Worm (Caenorhabditis elegans): ENCODE data around the gene R13D11.3.

R13D11.3 gene

DNA sequence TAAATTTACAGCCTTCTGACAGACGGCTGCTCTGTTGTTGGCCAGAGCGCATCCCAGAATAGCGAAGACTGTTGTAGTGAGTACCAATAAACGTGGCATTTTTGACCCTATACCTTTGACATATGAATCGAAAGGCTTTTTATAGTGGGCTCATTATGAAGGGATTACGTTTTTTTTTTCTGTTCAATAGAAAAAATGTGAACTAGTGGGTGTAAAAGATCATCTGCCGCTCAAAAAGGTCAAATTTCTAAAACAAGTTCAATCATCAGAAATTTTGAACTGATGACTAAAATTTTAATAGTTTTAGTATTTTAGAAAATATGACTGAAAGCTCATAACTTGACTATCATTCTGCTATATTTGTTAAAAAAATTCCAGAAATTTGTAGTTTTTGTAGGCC is 40.1 kb downstream of the R13D11.3 start, which contains the start of gene K09C6.9:
K09C6.9 (minus strand) TSS at position 101 of the 400 bp plus-strand sequence.
- TF ChIP-seq lsl-1 (GFP tag; optimal IDR thresholded peaks at IDR 0.05): no peak
- TF ChIP-seq B0019.2 (GFP tag; conservative IDR thresholded peaks at IDR 0.05): no peak
- no peak for TF ChIP-seq madf-6 (GFP tag; IDR thresholded peaks at IDR 0.05)
- TF ChIP-seq mxl-1 (tag; optimal IDR thresholded peaks at IDR 0.05): no peak
- no peak for TF ChIP-seq B0035.1 (tag; optimal IDR thresholded peaks at IDR 0.05)
- TF ChIP-seq ztf-18 (tag; optimal IDR thresholded peaks at IDR 0.05): no peak
- TF ChIP-seq rcor-1 (GFP tag; IDR thresholded peaks at IDR 0.05): no peak
- no peak for TF ChIP-seq ceh-27 (GFP tag; optimal IDR thresholded peaks at IDR 0.05)
- TF ChIP-seq gei-17 (GFP tag; optimal IDR thresholded peaks at IDR 0.05): no peak
- no peak for TF ChIP-seq tlf-1 (GFP tag; optimal IDR thresholded peaks at IDR 0.05)
- TF ChIP-seq ztf-22 (GFP tag; optimal IDR thresholded peaks at IDR 0.05): no peak
- TF ChIP-seq nhr-80 (tag; optimal IDR thresholded peaks at IDR 0.05): no peak
- TF ChIP-seq T26A5.8 (tag; optimal IDR thresholded peaks at IDR 0.05): no peak
- no peak for TF ChIP-seq Y95B8A.8 (GFP tag; IDR thresholded peaks at IDR 0.05)
- no peak for TF ChIP-seq zfh-2 (GFP tag; conservative IDR thresholded peaks at IDR 0.05)

DNA sequence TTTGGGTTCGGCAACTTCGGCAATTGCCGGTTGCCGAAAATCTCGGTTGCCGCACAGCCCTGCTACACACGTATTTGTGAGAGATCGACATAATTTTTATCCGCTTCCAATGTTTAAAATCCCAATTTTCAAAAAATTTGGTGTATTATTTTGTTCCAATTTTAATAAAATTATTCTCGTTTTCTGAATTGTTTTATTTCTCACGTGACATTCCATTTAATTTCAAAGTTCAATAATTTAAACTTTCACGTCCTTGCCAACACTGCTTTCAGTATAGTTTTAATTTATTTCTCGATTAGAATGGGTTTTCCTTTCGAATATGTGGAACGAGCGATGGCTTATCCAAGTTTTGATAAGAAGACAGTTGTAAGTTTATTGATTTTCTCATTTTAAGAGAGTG is 41.7 kb downstream of the R13D11.3 start, which contains the start of gene K09C6.2:
K09C6.2 (plus strand) TSS at position 301 of the 400 bp plus-strand sequence.
- TF ChIP-seq rpc-1 (optimal IDR thresholded peaks at IDR 0.05) (no peak), rpc-1 (tag; optimal IDR thresholded peaks at IDR 0.05) (no peak), mes-4 (tag; optimal IDR thresholded peaks at IDR 0.05) (no peak), nhr-90 (tag; optimal IDR thresholded peaks at IDR 0.05) (no peak), nhr-80 (tag; optimal IDR thresholded peaks at IDR 0.05) (no peak), ZK185.1 (tag; optimal IDR thresholded peaks at IDR 0.05; ENCODE audit: poor library complexity, severe bottlenecking) (no peak), tbx-9 (tag; optimal IDR thresholded peaks at IDR 0.05; ENCODE audit: borderline replicate concordance) (no peak), zim-3 (tag; optimal IDR thresholded peaks at IDR 0.05) (no peak), Y95B8A.8 (GFP tag; IDR thresholded peaks at IDR 0.05) (no peak), fkh-3 (tag; optimal IDR thresholded peaks at IDR 0.05) (no peak), hlh-26 (GFP tag; conservative IDR thresholded peaks at IDR 0.05) (no peak), atf-7 (tag; optimal IDR thresholded peaks at IDR 0.05) (no peak), repo-1 (tag; optimal IDR thresholded peaks at IDR 0.05) (no peak)

DNA sequence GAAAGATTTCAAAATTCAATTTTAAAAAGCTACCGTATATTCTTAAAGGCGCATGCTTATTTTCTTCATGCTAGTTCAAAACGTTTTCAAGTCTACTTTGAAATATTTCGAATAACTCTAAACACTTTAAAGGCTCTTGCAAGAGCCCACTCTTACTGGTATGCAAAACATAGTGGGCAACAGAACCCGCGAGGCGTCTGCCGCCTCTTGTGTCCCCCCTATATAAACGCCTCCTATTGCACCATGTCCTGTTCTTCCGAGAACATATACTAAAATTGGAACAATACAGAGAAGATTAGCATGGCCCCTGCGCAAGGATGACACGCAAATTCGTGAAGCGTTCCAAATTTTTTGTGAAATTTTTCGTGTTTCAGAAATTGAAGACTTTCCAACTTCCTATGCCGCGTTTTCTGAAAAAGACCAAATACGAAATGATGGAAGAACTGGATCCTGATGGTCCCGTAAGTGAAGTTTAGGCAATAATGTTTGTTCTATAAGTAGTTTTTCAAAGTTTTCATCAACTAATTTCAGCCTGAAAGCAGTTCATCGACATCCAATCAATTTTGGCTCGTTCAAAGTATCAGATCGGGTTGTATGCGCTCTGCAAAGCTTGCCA is 44.1 kb downstream of the R13D11.3 start:
- TF ChIP-seq attf-6 (GFP tag; IDR thresholded peaks at IDR 0.05) (0 out of 2 replicates have a peak, but pooled peaks have one; percentile 31), attf-3 (GFP tag; conservative IDR thresholded peaks at IDR 0.05) (no peak), nfya-2 (GFP tag; IDR thresholded peaks at IDR 0.05) (no peak), snpc-3.4 (tag; optimal IDR thresholded peaks at IDR 0.05) (peak; percentile 86), B0261.1 (tag; optimal IDR thresholded peaks at IDR 0.05) (peak; percentile 55), F33H1.4 (GFP tag; IDR thresholded peaks at IDR 0.05) (0 out of 2 replicates have a peak, but pooled peaks have one; percentile 17), ceh-100 (GFP tag; IDR thresholded peaks at IDR 0.05) (peak; percentile 46; the same call in 1 of the 2 replicates), D2030.7 (GFP tag; IDR thresholded peaks at IDR 0.05) (peak; percentile 56; the same call in 1 of the 2 replicates), xnd-1 (tag; optimal IDR thresholded peaks at IDR 0.05) (peak; percentile 32), dox-1 (GFP tag; IDR thresholded peaks at IDR 0.05) (peak; percentile 60), sea-2 (GFP tag; IDR thresholded peaks at IDR 0.05) (peak; percentile 64; the same call in 1 of the 2 replicates), egl-44 (GFP tag; IDR thresholded peaks at IDR 0.05) (0 out of 2 replicates have a peak, but pooled peaks have one; percentile 36), hmg-1.2 (GFP tag; IDR thresholded peaks at IDR 0.05) (peak; percentile 98), ztf-18 (tag; optimal IDR thresholded peaks at IDR 0.05) (peak; percentile 11), Y56A3A.18 (GFP tag; IDR thresholded peaks at IDR 0.05) (peak; percentile 84), let-526 (GFP tag; IDR thresholded peaks at IDR 0.05) (no peak), ceh-27 (GFP tag; optimal IDR thresholded peaks at IDR 0.05) (no peak), B0019.2 (GFP tag; conservative IDR thresholded peaks at IDR 0.05) (no peak), F37B4.10 (GFP tag; IDR thresholded peaks at IDR 0.05) (no peak), nhr-179 (tag; optimal IDR thresholded peaks at IDR 0.05) (no peak), madf-8 (GFP tag; conservative IDR thresholded peaks at IDR 0.05) (peak; percentile 54), unc-130 (GFP tag; optimal IDR thresholded peaks at IDR 0.05) (no peak), egl-18 (GFP tag; IDR thresholded peaks at IDR 0.05) (0 out of 2 replicates have a peak, but pooled peaks have one; percentile 43)
